Fruit fly (Drosophila melanogaster) whole organism: ENCODE results near the gene Vps60.

Experiments
- CG8478 ChIP-seq: fragments of >200 bp; optimal IDR thresholded peaks from 2 replicates; lab custom pipeline; 2018; ENCODE audit warnings: inconsistent platforms
- Dll ChIP-seq: fragments of >200 bp; optimal IDR thresholded peaks from 2 replicates; lab custom pipeline; 2017
- EcR ChIP-seq, 2 experiments: fragments of >200 bp; optimal IDR thresholded peaks; 2 replicates each; lab custom pipeline; 2017; ENCODE audit warnings: missing biosample characterization in 2 of 2, missing genetic modification characterization in 2 of 2, missing genetic modification reagents in 2 of 2
- pan ChIP-seq: fragments of >200 bp; optimal IDR thresholded peaks from 2 replicates; lab custom pipeline; 2017
- usp ChIP-seq: fragments of >200 bp; optimal IDR thresholded peaks from 2 replicates; lab custom pipeline; 2017; ENCODE audit warnings: missing biosample characterization, missing genetic modification characterization, mixed read lengths

DNA sequence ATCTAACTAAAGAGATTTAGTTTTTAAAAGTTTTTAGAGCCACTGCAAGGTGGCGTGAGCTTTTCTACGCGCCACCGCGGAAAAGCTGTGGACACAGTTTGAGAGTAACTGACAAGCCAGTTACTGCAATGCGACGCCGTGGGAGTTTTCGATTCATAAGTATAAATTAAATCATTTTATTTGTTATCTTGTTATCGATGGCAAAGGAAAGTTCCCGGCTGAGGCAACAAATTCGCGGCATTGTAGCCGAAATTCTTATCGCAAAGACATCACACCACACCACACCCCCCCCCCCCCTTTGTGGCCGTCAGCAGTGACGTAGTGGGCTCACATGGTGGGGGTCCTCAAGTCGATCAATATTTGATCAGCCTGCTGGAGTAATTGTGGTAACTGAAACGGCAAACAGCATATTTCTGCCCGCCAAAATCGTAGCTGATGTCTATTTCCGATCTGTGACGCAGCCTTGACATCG, 34.4 kb upstream of the Vps60 start:
- TF ChIP-seq CG8478 (lab: Kevin White, UChicago): no peak
- no peak for TF ChIP-seq Dll (lab: Kevin White, UChicago)
- no peak for TF ChIP-seq pan
- TF ChIP-seq EcR (GFP tag; optimal IDR thresholded peaks at IDR 0.05; lab: Kevin White, UChicago): no peak
- TF ChIP-seq usp (GFP tag; lab: Kevin White, UChicago): no peak
